Fruit fly (Drosophila melanogaster) whole organism, embryonic: ENCODE data around the gene CG31223.
A peak's percentile ranks its signal among the peaks of the same experiment; 100 is the strongest.

Source experiments
- Aef1 ChIP-seq: fragments of 200-800 bp; sonication (Bioruptor generic); IDR thresholded peaks from 3 replicates; pipeline ENCODE4 v1.3.6; 2022; ENCODE audit warnings: missing biosample characterization, missing genetic modification characterization
- Antp ChIP-seq: fragments of 200-800 bp; sonication (Bioruptor generic); optimal IDR thresholded peaks from 3 replicates; lab custom pipeline; 2016; ENCODE audit warnings: missing biosample characterization, missing genetic modification characterization
- Atf-2 ChIP-seq: fragments of 200-800 bp; sonication (Bioruptor generic); optimal IDR thresholded peaks from 2 replicates; lab custom pipeline; 2016; ENCODE audit warnings: missing biosample characterization, missing genetic modification characterization
- Atf6 ChIP-seq: fragments of 200-800 bp; sonication (Bioruptor generic); IDR thresholded peaks from 2 replicates; pipeline ENCODE4 v1.3.6; 2022; ENCODE audit warnings: missing biosample characterization, missing genetic modification characterization
- CG10274 ChIP-seq: fragments of 200-800 bp; sonication (Bioruptor generic); optimal IDR thresholded peaks from 3 replicates; lab custom pipeline; 2017; ENCODE audit warnings: missing biosample characterization, mild to moderate bottlenecking, missing genetic modification characterization
- CG10979 ChIP-seq: fragments of 200-800 bp; sonication (Bioruptor generic); optimal IDR thresholded peaks from 2 replicates; lab custom pipeline; 2018; ENCODE audit warnings: missing biosample characterization, mild to moderate bottlenecking, missing genetic modification characterization, moderate library complexity
- CG11085 ChIP-seq: fragments of 200-800 bp; sonication (Bioruptor generic); IDR thresholded peaks from 2 replicates; pipeline ENCODE4 v1.3.6; 2022; ENCODE audit warnings: missing biosample characterization, missing genetic modification characterization
- CG12391 ChIP-seq: fragments of 200-800 bp; sonication (Bioruptor generic); optimal IDR thresholded peaks from 3 replicates; lab custom pipeline; 2018; ENCODE audit warnings: missing biosample characterization, mild to moderate bottlenecking, missing genetic modification characterization, moderate library complexity
- CG13123 ChIP-seq: fragments of 200-800 bp; sonication (Bioruptor generic); optimal IDR thresholded peaks from 2 replicates; lab custom pipeline; 2016; ENCODE audit warnings: missing biosample characterization, missing genetic modification characterization
- CG13424 ChIP-seq: fragments of 200-800 bp; sonication (Bioruptor generic); optimal IDR thresholded peaks from 2 replicates; lab custom pipeline; 2019; ENCODE audit warnings: missing biosample characterization, mild to moderate bottlenecking, missing genetic modification characterization, moderate library complexity
- CG1602 ChIP-seq: fragments of 200-800 bp; sonication (Bioruptor generic); optimal IDR thresholded peaks from 3 replicates; lab custom pipeline; 2016; ENCODE audit warnings: missing biosample characterization, missing genetic modification characterization
- CG17186 ChIP-seq: fragments of 200-800 bp; sonication (Bioruptor generic); optimal IDR thresholded peaks from 3 replicates; lab custom pipeline; 2017; ENCODE audit warnings: missing biosample characterization, missing genetic modification reagents, missing genetic modification characterization
- CG30431 ChIP-seq: fragments of 200-800 bp; sonication (Bioruptor generic); optimal IDR thresholded peaks from 2 replicates; lab custom pipeline; 2017; ENCODE audit warnings: missing biosample characterization, missing genetic modification characterization
- CG9876 ChIP-seq: fragments of 200-800 bp; sonication (Bioruptor generic); optimal IDR thresholded peaks from 2 replicates; lab custom pipeline; 2016; ENCODE audit warnings: missing biosample characterization, missing genetic modification characterization
- CoRest ChIP-seq: fragments of 200-800 bp; sonication (Bioruptor generic); optimal IDR thresholded peaks from 3 replicates; lab custom pipeline; 2018; ENCODE audit warnings: missing biosample characterization, mild to moderate bottlenecking, missing genetic modification characterization, moderate library complexity
- Dbx ChIP-seq: fragments of 200-800 bp; sonication (Bioruptor generic); IDR thresholded peaks from 3 replicates; pipeline ENCODE4 v1.3.6; 2022; ENCODE audit warnings: missing biosample characterization, missing genetic modification characterization
- Dek ChIP-seq: fragments of 200-800 bp; sonication (Bioruptor generic); optimal IDR thresholded peaks from 3 replicates; lab custom pipeline; 2019; ENCODE audit warnings: missing biosample characterization, mild to moderate bottlenecking, missing genetic modification characterization, moderate library complexity
- Dip2 ChIP-seq: fragments of 200-800 bp; sonication (Bioruptor generic); IDR thresholded peaks from 2 replicates; pipeline ENCODE4 v1.3.6; 2022; ENCODE audit warnings: missing biosample characterization, missing genetic modification characterization
- HHEX ChIP-seq: fragments of 200-800 bp; sonication (Bioruptor generic); optimal IDR thresholded peaks from 3 replicates; lab custom pipeline; 2017; ENCODE audit warnings: missing biosample characterization, mild to moderate bottlenecking, missing genetic modification characterization, missing genetic modification reagents
- HmgD ChIP-seq: fragments of 200-800 bp; sonication (Bioruptor generic); optimal IDR thresholded peaks from 3 replicates; lab custom pipeline; 2016; ENCODE audit warnings: missing biosample characterization, missing genetic modification characterization
- Hr51 ChIP-seq, 2 experiments: fragments of 200-800 bp; sonication (Bioruptor generic); optimal IDR thresholded peaks; 2 replicates in 1 of 2; 3 replicates in 1 of 2; lab custom pipeline; 2016 to 2018; ENCODE audit warnings: missing biosample characterization in 2 of 2, missing genetic modification characterization in 2 of 2, mild to moderate bottlenecking in 1 of 2, moderate library complexity in 1 of 2
- NC2β ChIP-seq: fragments of 200-800 bp; sonication (Bioruptor generic); optimal IDR thresholded peaks from 2 replicates; lab custom pipeline; 2016; ENCODE audit warnings: missing biosample characterization, missing genetic modification characterization
- Opbp ChIP-seq: fragments of 200-800 bp; sonication (Bioruptor generic); IDR thresholded peaks from 3 replicates; pipeline ENCODE4 v1.3.6; 2022; ENCODE audit warnings: missing biosample characterization, missing genetic modification characterization; ENCODE audit not compliant: partially characterized antibody
- Spps ChIP-seq: fragments of 200-800 bp; sonication (Bioruptor generic); optimal IDR thresholded peaks from 2 replicates; lab custom pipeline; 2018; ENCODE audit warnings: missing biosample characterization, mild to moderate bottlenecking, missing genetic modification characterization
- Stat92E ChIP-seq, 3 experiments: fragments of >200 bp in 2 of 3; fragments of 200-800 bp in 1 of 3; sonication (Bioruptor generic) in 1 of 3; optimal IDR thresholded peaks; 2 replicates each; lab custom pipeline; 2017 to 2019; ENCODE audit warnings: missing biosample characterization in 3 of 3, missing genetic modification characterization in 3 of 3, mild to moderate bottlenecking in 1 of 3, moderate library complexity in 1 of 3
- Usf ChIP-seq: fragments of 200-800 bp; sonication (Bioruptor generic); optimal IDR thresholded peaks from 2 replicates; lab custom pipeline; 2017; ENCODE audit warnings: missing genotype, missing biosample characterization, missing genetic modification characterization
- ab ChIP-seq: fragments of 200-800 bp; sonication (Bioruptor generic); optimal IDR thresholded peaks from 2 replicates; lab custom pipeline; 2016; ENCODE audit warnings: missing biosample characterization, missing genetic modification characterization
- ase ChIP-seq: fragments of 200-800 bp; sonication (Bioruptor generic); IDR thresholded peaks from 3 replicates; pipeline ENCODE4 v1.3.6; 2022; ENCODE audit warnings: missing biosample characterization, missing genetic modification characterization
- br ChIP-seq: fragments of >200 bp; optimal IDR thresholded peaks from 2 replicates; lab custom pipeline; 2017
- cas ChIP-seq: fragments of 200-800 bp; sonication (Bioruptor generic); IDR thresholded peaks from 2 replicates; pipeline ENCODE4 v1.3.6; 2022; ENCODE audit warnings: missing biosample characterization, missing genetic modification characterization
- dpn ChIP-seq, 2 experiments: fragments of 200-800 bp; sonication (Bioruptor generic); optimal IDR thresholded peaks; 3 replicates each; lab custom pipeline; 2016; ENCODE audit warnings: missing biosample characterization in 2 of 2, missing genetic modification characterization in 2 of 2
- emc ChIP-seq: fragments of 200-800 bp; sonication (Bioruptor generic); optimal IDR thresholded peaks from 2 replicates; lab custom pipeline; 2016; ENCODE audit warnings: missing biosample characterization, missing genetic modification characterization
- ewg ChIP-seq: fragments of 200-800 bp; sonication (Bioruptor generic); optimal IDR thresholded peaks from 3 replicates; lab custom pipeline; 2017; ENCODE audit warnings: mild to moderate bottlenecking, missing biosample characterization, missing genetic modification reagents, missing genetic modification characterization
- gfzf ChIP-seq: fragments of 200-800 bp; sonication (Bioruptor generic); optimal IDR thresholded peaks from 2 replicates; lab custom pipeline; 2016; ENCODE audit warnings: missing biosample characterization, mild to moderate bottlenecking, missing genetic modification characterization, moderate library complexity
- gro ChIP-seq: fragments of 200-800 bp; sonication (Bioruptor generic); optimal IDR thresholded peaks from 2 replicates; lab custom pipeline; 2016; ENCODE audit warnings: missing biosample characterization, missing genetic modification characterization
- knrl ChIP-seq: fragments of 200-800 bp; sonication (Bioruptor generic); IDR thresholded peaks from 3 replicates; pipeline ENCODE4 v1.3.6; 2022; ENCODE audit warnings: missing biosample characterization, missing genetic modification characterization; ENCODE audit not compliant: partially characterized antibody
- stwl ChIP-seq: fragments of 200-800 bp; sonication (Bioruptor generic); optimal IDR thresholded peaks from 3 replicates; lab custom pipeline; 2018; ENCODE audit warnings: missing biosample characterization, mild to moderate bottlenecking, missing genetic modification characterization, moderate library complexity
- tup ChIP-seq: fragments of 200-800 bp; sonication (Bioruptor generic); optimal IDR thresholded peaks from 2 replicates; lab custom pipeline; 2016; ENCODE audit warnings: missing biosample characterization, mild to moderate bottlenecking, missing genetic modification characterization, moderate library complexity
- wdn ChIP-seq: fragments of 200-800 bp; sonication (Bioruptor generic); IDR thresholded peaks from 2 replicates; pipeline ENCODE4 v1.3.6; 2022; ENCODE audit warnings: missing biosample characterization, missing genetic modification characterization
- wek ChIP-seq: fragments of 200-800 bp; sonication (Bioruptor generic); optimal IDR thresholded peaks from 3 replicates; lab custom pipeline; 2018; ENCODE audit warnings: missing biosample characterization, mild to moderate bottlenecking, missing genetic modification characterization, moderate library complexity

The CG31223 gene

DNA sequence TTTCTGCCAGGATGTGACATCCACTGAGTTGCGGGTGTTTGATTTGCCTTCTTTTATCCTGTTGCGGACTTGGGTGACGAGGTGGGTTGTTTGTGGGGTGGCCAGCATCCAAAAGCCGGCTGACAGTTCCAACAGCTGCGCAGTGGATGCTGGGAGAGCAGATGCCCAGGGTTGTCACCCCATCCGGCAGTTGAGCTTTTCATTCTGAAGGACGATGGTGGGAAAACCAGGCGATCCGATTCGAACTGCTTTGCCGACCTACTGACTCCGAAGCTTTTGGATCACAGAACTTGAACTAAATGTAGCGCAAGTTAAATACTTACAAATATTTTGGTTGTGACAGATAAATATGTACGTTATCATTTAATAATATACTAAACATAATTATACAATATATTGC is 35.3 kb downstream of the CG31223 start, which contains the start of gene KaiR1D (continued):
- no peak for TF ChIP-seq ase (GFP tag; lab: Robert Waterston, UW)
- TF ChIP-seq gfzf (GFP tag; lab: Kevin White, UChicago) = no peak
- TF ChIP-seq HHEX (GFP tag; lab: Kevin White, UChicago) = no peak
- TF ChIP-seq ewg (GFP tag; lab: Kevin White, UChicago) = peak; percentile 100
- no peak for TF ChIP-seq wek (GFP tag; lab: Kevin White, UChicago)
- TF ChIP-seq Dip2 (GFP tag; lab: Robert Waterston, UW) = no peak

DNA sequence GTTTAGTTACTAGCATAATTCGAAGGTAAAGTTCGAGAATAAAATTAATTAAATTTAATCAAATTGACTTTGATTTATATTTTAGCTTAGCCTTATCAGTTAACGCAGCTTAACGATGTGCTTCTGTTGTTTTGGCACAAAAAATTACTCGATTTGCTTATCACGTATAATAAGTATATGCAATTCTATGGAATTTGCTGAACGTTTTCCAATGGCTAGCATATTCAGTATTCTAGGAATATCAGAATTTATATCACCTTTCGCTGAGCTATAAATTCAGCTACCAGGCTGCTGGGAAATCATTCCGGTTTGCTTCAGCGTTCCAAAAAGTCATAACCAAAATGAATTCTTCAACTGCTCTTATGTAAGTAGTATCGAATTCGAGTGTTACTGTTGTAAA is 39.8 kb downstream of the CG31223 start, which contains the start of gene TotA:
TotA (plus strand) TSS at position 301 of the 400 bp plus-strand sequence.
- TF ChIP-seq CG9876 (no peak), Dek (tag; lab: Kevin White, UChicago) (no peak), CG1602 (GFP tag; lab: Kevin White, UChicago) (no peak), CG13123 (GFP tag; lab: Kevin White, UChicago) (no peak), Opbp (GFP tag; lab: Robert Waterston, UW) (no peak), CG13424 (tag; lab: Kevin White, UChicago) (no peak), CG10979 (no peak), tup (GFP tag; lab: Kevin White, UChicago) (no peak), Atf-2 (GFP tag; lab: Kevin White, UChicago) (no peak), Dbx (GFP tag; lab: Robert Waterston, UW) (no peak), wdn (GFP tag; lab: Robert Waterston, UW) (no peak), dpn (GFP tag; optimal IDR thresholded peaks at IDR 0.05; lab: Kevin White, UChicago) (no peak), br (lab: Kevin White, UChicago) (no peak), CG11085 (GFP tag; lab: Robert Waterston, UW) (no peak), Aef1 (GFP tag; lab: Robert Waterston, UW) (no peak), CoRest (tag; lab: Kevin White, UChicago) (no peak), CG30431 (GFP tag; lab: Kevin White, UChicago) (no peak), CG17186 (GFP tag; lab: Kevin White, UChicago) (no peak)

DNA sequence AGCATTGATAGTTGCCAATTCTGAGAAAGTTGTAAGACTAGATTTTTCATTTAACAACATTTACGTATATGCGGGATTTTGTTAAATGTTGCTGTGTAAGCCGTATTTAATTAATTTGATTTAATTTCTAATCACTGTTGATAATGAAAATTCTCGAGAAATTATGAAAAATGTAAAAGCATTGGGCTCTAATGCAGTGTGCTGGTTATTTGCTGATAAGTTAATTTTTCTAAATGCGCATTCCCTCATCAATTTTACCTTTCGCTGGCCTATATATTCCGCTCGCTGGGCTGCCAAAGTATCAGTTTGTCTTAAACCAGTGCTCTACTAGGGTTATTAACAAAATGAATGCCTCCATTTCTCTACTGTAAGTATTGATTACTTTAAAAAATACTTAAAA is 41.8 kb downstream of the CG31223 start, which contains the start of gene TotC:
TotC (plus strand) TSS at position 301 of the 400 bp plus-strand sequence.
- TF ChIP-seq NC2β (GFP tag; lab: Kevin White, UChicago) = no peak
- TF ChIP-seq HmgD (GFP tag; lab: Kevin White, UChicago) = no peak
- no peak for TF ChIP-seq Atf6 (GFP tag; lab: Robert Waterston, UW)
- TF ChIP-seq Spps (tag; lab: Kevin White, UChicago) = no peak
- TF ChIP-seq knrl (GFP tag; lab: Robert Waterston, UW) = no peak
- TF ChIP-seq gro = no peak
- TF ChIP-seq emc (GFP tag; lab: Kevin White, UChicago) = no peak
- TF ChIP-seq stwl (tag; lab: Kevin White, UChicago) = no peak
- TF ChIP-seq ab (GFP tag; lab: Kevin White, UChicago) = no peak
- no peak for TF ChIP-seq CG10274 (GFP tag; lab: Kevin White, UChicago)
- TF ChIP-seq Usf (GFP tag; lab: Kevin White, UChicago) = no peak
- TF ChIP-seq Hr51 (GFP tag; optimal IDR thresholded peaks at IDR 0.05; lab: Kevin White, UChicago) = no peak
- TF ChIP-seq CG12391 (tag; lab: Kevin White, UChicago) = no peak
- TF ChIP-seq Dip2 (GFP tag; lab: Robert Waterston, UW) = no peak
- no peak for TF ChIP-seq Antp (GFP tag; lab: Kevin White, UChicago)
- no peak for TF ChIP-seq Stat92E (GFP tag; optimal IDR thresholded peaks at IDR 0.05; lab: Kevin White, UChicago)
- TF ChIP-seq cas (GFP tag; lab: Robert Waterston, UW) = no peak
